Fruit fly (Drosophila melanogaster) whole organism, larva: ENCODE results near the gene Takl1.

Source experiments
- noc ChIP-seq: fragments of 200-800 bp; sonication (Bioruptor generic); optimal IDR thresholded peaks from 3 replicates; lab custom pipeline; 2019; ENCODE audit warnings: missing biosample characterization, mild to moderate bottlenecking, missing genetic modification characterization, moderate library complexity

Takl1 gene

dm6 chr3R:20779545-20779944, 7.1 kb upstream of the Takl1 start:
- no peak for TF ChIP-seq noc

- no peak for TF ChIP-seq noc
These were observed 6.0 kb upstream of the Takl1 start for dm6 chr3R:20778285-20778926.

- TF ChIP-seq noc, result no peak
These were observed 1.7 kb upstream of the Takl1 start for dm6 chr3R:20774125-20774524.

- TF ChIP-seq noc, result no peak
These were observed 773 bp upstream of the Takl1 start for dm6 chr3R:20773174-20773573.

dm6 chr3R:20766156-20766486, 6.3 kb downstream of the Takl1 start:
- TF ChIP-seq noc, result no peak

- no peak for TF ChIP-seq noc
These were observed 6.9 kb downstream of the Takl1 start for dm6 chr3R:20765302-20766155.

- TF ChIP-seq noc, result no peak
These were observed 8.3 kb downstream of the Takl1 start for dm6 chr3R:20764058-20764457.

dm6 chr3R:20762175-20762795, 10.1 kb downstream of the Takl1 start, which contains the start of gene CG31195:
Gene CG31195 (minus strand): TSS chr3R:20762369.
- TF ChIP-seq noc, result no peak

dm6 chr3R:20756429-20756828, 16.0 kb downstream of the Takl1 start, which contains the start of gene Syp:
Gene Syp (plus strand): TSS chr3R:20756729.
- TF ChIP-seq noc, result no peak

- TF ChIP-seq noc, result no peak
These were observed 17.4 kb downstream of the Takl1 start for dm6 chr3R:20754991-20755390.

- TF ChIP-seq noc, result no peak
These were observed 22.9 kb downstream of the Takl1 start for dm6 chr3R:20749536-20749935.

dm6 chr3R:20748974-20749373, 23.4 kb downstream of the Takl1 start, which contains the start of gene Prosalpha4T1:
Gene Prosalpha4T1 (minus strand): TSS chr3R:20749074.
- no peak for TF ChIP-seq noc

dm6 chr3R:20745238-20745637, 27.2 kb downstream of the Takl1 start, which contains the start of gene CG31200:
Gene CG31200 (minus strand): TSS chr3R:20745338.
- TF ChIP-seq noc, result no peak

dm6 chr3R:20743769-20744168, 28.6 kb downstream of the Takl1 start, which contains the start of gene CG31199:
Gene CG31199 (minus strand): TSS chr3R:20743869.
- TF ChIP-seq noc, result no peak

- TF ChIP-seq noc, result no peak
These were observed 32.4 kb downstream of the Takl1 start, which contains the start of gene CG42322 for dm6 chr3R:20739971-20740370. Gene CG42322 (plus strand): TSS chr3R:20740108.

- TF ChIP-seq noc, result no peak
These were observed 33.4 kb downstream of the Takl1 start, which contains the start of gene CG17267 for dm6 chr3R:20739000-20739399. Gene CG17267 (minus strand): TSS chr3R:20739100.

- no peak for TF ChIP-seq noc
These were observed 37.0 kb downstream of the Takl1 start, which contains the start of gene Cdk2 for dm6 chr3R:20735405-20735804. Gene Cdk2 (plus strand): TSS chr3R:20735623.
